Fruit fly (Drosophila melanogaster): ENCODE results near the gene CG42238.

Gene CG42238

dm6 chr2L:20936420-20936819, 115.5 kb downstream of the CG42238 start (continued):
- TF ChIP-seq CG2678 (tag; optimal IDR thresholded peaks at IDR 0.05) (peak; percentile 9), rib (GFP tag; IDR thresholded peaks at IDR 0.05) (no peak), CG10209 (GFP tag; optimal IDR thresholded peaks at IDR 0.05) (no peak), gem (tag; optimal IDR thresholded peaks at IDR 0.05) (peak; percentile 54), CG6254 (GFP tag; optimal IDR thresholded peaks at IDR 0.05) (peak; percentile 52), fd96Cb (tag; optimal IDR thresholded peaks at IDR 0.05) (peak; percentile 33), CG8388 (GFP tag; optimal IDR thresholded peaks at IDR 0.05) (peak; percentile 36), CG17829 (tag; optimal IDR thresholded peaks at IDR 0.05) (peak; percentile 4), CG15696 (tag; optimal IDR thresholded peaks at IDR 0.05) (no peak), CG2875 (GFP tag; optimal IDR thresholded peaks at IDR 0.05) (no peak), chm (GFP tag; IDR thresholded peaks at IDR 0.05) (no peak), CG10267 (tag; optimal IDR thresholded peaks at IDR 0.05) (peak; percentile 21), CG14710 (tag; optimal IDR thresholded peaks at IDR 0.05) (peak; percentile 56), D19B (GFP tag; optimal IDR thresholded peaks at IDR 0.05) (no peak), lilli (GFP tag; optimal IDR thresholded peaks at IDR 0.05) (no peak), CG11085 (GFP tag; IDR thresholded peaks at IDR 0.05) (no peak), CG6272 (GFP tag; IDR thresholded peaks at IDR 0.05) (no peak), sc (optimal IDR thresholded peaks at IDR 0.05) (no peak), sc (GFP tag; optimal IDR thresholded peaks at IDR 0.05) (peak; percentile 30), Dref (GFP tag; IDR thresholded peaks at IDR 0.05) (no peak), sqz (GFP tag; optimal IDR thresholded peaks at IDR 0.05) (no peak), az2 (GFP tag; optimal IDR thresholded peaks at IDR 0.05) (peak; percentile 29), Mrtf (GFP tag; IDR thresholded peaks at IDR 0.05) (no peak), croc (GFP tag; conservative IDR thresholded peaks at IDR 0.05) (0 out of 3 replicates have a peak, but pooled peaks have one; percentile 21), CG18476 (GFP tag; optimal IDR thresholded peaks at IDR 0.05) (no peak), CG3163 (GFP tag; optimal IDR thresholded peaks at IDR 0.05) (no peak), sna (GFP tag; IDR thresholded peaks at IDR 0.05; ENCODE audit: partially characterized antibody) (no peak), chif (GFP tag; optimal IDR thresholded peaks at IDR 0.05) (peak in 1 of 2 experiments; percentile 2), CG7839 (tag; optimal IDR thresholded peaks at IDR 0.05) (peak; percentile 4), Atf-2 (GFP tag; optimal IDR thresholded peaks at IDR 0.05) (no peak), CG18262 (tag; optimal IDR thresholded peaks at IDR 0.05) (peak; percentile 57), nerfin-1 (tag; optimal IDR thresholded peaks at IDR 0.05) (no peak), gcm (GFP tag; optimal IDR thresholded peaks at IDR 0.05) (no peak), unpg (GFP tag; optimal IDR thresholded peaks at IDR 0.05) (no peak), tna (GFP tag; IDR thresholded peaks at IDR 0.05; ENCODE audit: partially characterized antibody) (no peak), Bdp1 (GFP tag; optimal IDR thresholded peaks at IDR 0.05) (no peak), tio (GFP tag; optimal IDR thresholded peaks at IDR 0.05) (peak; percentile 40), salm (tag; optimal IDR thresholded peaks at IDR 0.05) (no peak), CkIIα-i1 (GFP tag; IDR thresholded peaks at IDR 0.05) (no peak), CG7786 (GFP tag; optimal IDR thresholded peaks at IDR 0.05) (no peak), HLH54F (GFP tag; optimal IDR thresholded peaks at IDR 0.05) (no peak), NFAT (GFP tag; IDR thresholded peaks at IDR 0.05) (no peak), CoRest (tag; optimal IDR thresholded peaks at IDR 0.05) (peak; percentile 13), ato (GFP tag; IDR thresholded peaks at IDR 0.05; ENCODE audit: partially characterized antibody) (no peak), Vsx1 (GFP tag; optimal IDR thresholded peaks at IDR 0.05) (no peak), CG3726 (GFP tag; IDR thresholded peaks at IDR 0.05) (no peak), peb (GFP tag; IDR thresholded peaks at IDR 0.05) (no peak), Ssrp (tag; optimal IDR thresholded peaks at IDR 0.05) (peak; percentile 13), CG14050 (GFP tag; IDR thresholded peaks at IDR 0.05) (no peak), vnd (GFP tag; IDR thresholded peaks at IDR 0.05; ENCODE audit: partially characterized antibody) (no peak), HmgZ (tag; optimal IDR thresholded peaks at IDR 0.05) (no peak)
